Worm (Caenorhabditis elegans): ENCODE data around the gene F59D12.2.

- TF ChIP-seq ama-1 (optimal IDR thresholded peaks at IDR 0.05) (no peak), mdl-1 (tag; optimal IDR thresholded peaks at IDR 0.05) (no peak), R02D3.7 (tag; optimal IDR thresholded peaks at IDR 0.05) (no peak), snpc-4 (tag; optimal IDR thresholded peaks at IDR 0.05) (no peak), mab-5 (tag; optimal IDR thresholded peaks at IDR 0.05) (no peak)
These were observed 5.9 kb upstream of the F59D12.2 start, which contains the start of gene gpn-1 for ce11 chrX:15681393-15681792.

Measured in whole organism, L2 larva.